Fruit fly (Drosophila melanogaster) whole organism, embryonic: Measurements from ENCODE around the gene Suv3.

ENCODE experiments used
- Abd-B ChIP-seq: fragments of 200-800 bp; sonication (Bioruptor generic); optimal IDR thresholded peaks from 2 replicates; lab custom pipeline; 2018; ENCODE audit warnings: missing biosample characterization, mild to moderate bottlenecking, missing genetic modification characterization, moderate library complexity
- Bdp1 ChIP-seq: fragments of 200-800 bp; sonication (Bioruptor generic); optimal IDR thresholded peaks from 3 replicates; lab custom pipeline; 2016; ENCODE audit warnings: missing biosample characterization, missing genetic modification characterization
- CG11696 ChIP-seq: fragments of 200-800 bp; sonication (Bioruptor generic); IDR thresholded peaks from 2 replicates; pipeline ENCODE4 v1.3.6; 2022; ENCODE audit warnings: missing biosample characterization, missing genetic modification characterization
- CG1233 ChIP-seq: fragments of 200-800 bp; sonication (Bioruptor generic); optimal IDR thresholded peaks from 4 replicates; lab custom pipeline; 2018; ENCODE audit warnings: missing biosample characterization, mild to moderate bottlenecking, missing genetic modification characterization
- CG15269 ChIP-seq: fragments of 200-800 bp; sonication (Bioruptor generic); optimal IDR thresholded peaks from 2 replicates; lab custom pipeline; 2018; ENCODE audit warnings: missing biosample characterization, mild to moderate bottlenecking, missing genetic modification characterization, moderate library complexity
- CG17361 ChIP-seq: fragments of 200-800 bp; sonication (Bioruptor generic); IDR thresholded peaks from 3 replicates; pipeline ENCODE4 v1.3.6; 2022; ENCODE audit warnings: missing biosample characterization, missing genetic modification characterization
- CG2678 ChIP-seq: fragments of 200-800 bp; sonication (Bioruptor generic); optimal IDR thresholded peaks from 3 replicates; lab custom pipeline; 2019; ENCODE audit warnings: missing biosample characterization, mild to moderate bottlenecking, missing genetic modification characterization, moderate library complexity
- CG42726 ChIP-seq: fragments of 200-800 bp; sonication (Bioruptor generic); IDR thresholded peaks from 2 replicates; pipeline ENCODE4 v1.3.6; 2022; ENCODE audit warnings: missing biosample characterization, missing genetic modification characterization; ENCODE audit not compliant: partially characterized antibody
- CG4617 ChIP-seq: fragments of 200-800 bp; sonication (Bioruptor generic); optimal IDR thresholded peaks from 3 replicates; lab custom pipeline; 2016; ENCODE audit warnings: missing biosample characterization, missing genetic modification characterization, borderline replicate concordance
- CG4730 ChIP-seq: fragments of 200-800 bp; sonication (Bioruptor generic); IDR thresholded peaks from 2 replicates; pipeline ENCODE4 v1.3.6; 2022; ENCODE audit warnings: missing biosample characterization, missing genetic modification characterization
- CG7987 ChIP-seq: fragments of 200-800 bp; sonication (Bioruptor generic); optimal IDR thresholded peaks from 2 replicates; lab custom pipeline; 2018; ENCODE audit warnings: missing biosample characterization, mild to moderate bottlenecking, missing genetic modification characterization, moderate library complexity
- CG9932 ChIP-seq: fragments of 200-800 bp; sonication (Bioruptor generic); IDR thresholded peaks from 2 replicates; pipeline ENCODE4 v1.3.6; 2022; ENCODE audit warnings: missing biosample characterization, missing genetic modification characterization
- H15 ChIP-seq: fragments of 200-800 bp; sonication (Bioruptor generic); IDR thresholded peaks from 3 replicates; pipeline ENCODE4 v1.3.6; 2022; ENCODE audit warnings: missing biosample characterization, missing genetic modification characterization
- Med ChIP-seq: fragments of 200-800 bp; sonication (Bioruptor generic); peaks from one replicate; lab custom pipeline; 2016; ENCODE audit warnings: missing biosample characterization, missing genetic modification characterization, mild to moderate bottlenecking, inconsistent platforms, moderate library complexity
- Side ChIP-seq: fragments of 200-800 bp; sonication (Bioruptor generic); optimal IDR thresholded peaks from 2 replicates; lab custom pipeline; 2016; ENCODE audit warnings: missing biosample characterization, missing genetic modification characterization
- Usf ChIP-seq: fragments of 200-800 bp; sonication (Bioruptor generic); optimal IDR thresholded peaks from 2 replicates; lab custom pipeline; 2017; ENCODE audit warnings: missing genotype, missing biosample characterization, missing genetic modification characterization
- Xrp1 ChIP-seq: fragments of 200-800 bp; sonication (Bioruptor generic); IDR thresholded peaks from 2 replicates; pipeline ENCODE4 v1.3.6; 2022; ENCODE audit warnings: missing biosample characterization, missing genetic modification characterization
- bbx ChIP-seq: fragments of 200-800 bp; sonication (Bioruptor generic); IDR thresholded peaks from 2 replicates; pipeline ENCODE4 v1.3.6; 2022; ENCODE audit warnings: missing biosample characterization, missing genetic modification characterization; ENCODE audit not compliant: partially characterized antibody
- chinmo ChIP-seq: fragments of 200-800 bp; sonication (Bioruptor generic); IDR thresholded peaks from 4 replicates; pipeline ENCODE4 v1.3.6; 2022; ENCODE audit warnings: missing biosample characterization, missing genetic modification characterization; ENCODE audit not compliant: partially characterized antibody
- dm ChIP-seq: fragments of 200-800 bp; sonication (Bioruptor generic); optimal IDR thresholded peaks from 3 replicates; lab custom pipeline; 2016; ENCODE audit warnings: missing biosample characterization, missing genetic modification characterization
- dpn ChIP-seq, 2 experiments: fragments of 200-800 bp; sonication (Bioruptor generic); optimal IDR thresholded peaks; 3 replicates each; lab custom pipeline; 2016; ENCODE audit warnings: missing biosample characterization in 2 of 2, missing genetic modification characterization in 2 of 2
- ems ChIP-seq: fragments of 200-800 bp; sonication (Bioruptor generic); optimal IDR thresholded peaks from 3 replicates; lab custom pipeline; 2016; ENCODE audit warnings: missing biosample characterization, missing genetic modification characterization
- fd96Cb ChIP-seq: fragments of 200-800 bp; sonication (Bioruptor generic); optimal IDR thresholded peaks from 2 replicates; lab custom pipeline; 2018; ENCODE audit warnings: missing biosample characterization, mild to moderate bottlenecking, missing genetic modification characterization, moderate library complexity
- fru ChIP-seq: fragments of >200 bp; optimal IDR thresholded peaks from 2 replicates; lab custom pipeline; 2017
- gem ChIP-seq: fragments of 200-800 bp; sonication (Bioruptor generic); optimal IDR thresholded peaks from 2 replicates; lab custom pipeline; 2019; ENCODE audit warnings: missing biosample characterization, mild to moderate bottlenecking, missing genetic modification characterization, moderate library complexity
- grau ChIP-seq: fragments of 200-800 bp; optimal IDR thresholded peaks from 3 replicates; lab custom pipeline; 2019; ENCODE audit warnings: missing biosample characterization, mild to moderate bottlenecking, missing genetic modification characterization, moderate library complexity
- insv ChIP-seq, 2 experiments: fragments of 200-800 bp; sonication (Bioruptor generic); optimal IDR thresholded peaks; 3 replicates each; lab custom pipeline; 2016 to 2018; ENCODE audit warnings: missing biosample characterization in 2 of 2, missing genetic modification characterization in 2 of 2
- lbe ChIP-seq: fragments of 200-800 bp; sonication (Bioruptor generic); optimal IDR thresholded peaks from 2 replicates; lab custom pipeline; 2016; ENCODE audit warnings: missing biosample characterization, mild to moderate bottlenecking, missing genetic modification characterization
- nom ChIP-seq: fragments of 200-800 bp; sonication (Bioruptor generic); optimal IDR thresholded peaks from 2 replicates; lab custom pipeline; 2017; ENCODE audit warnings: missing biosample characterization, missing genetic modification characterization, mild to moderate bottlenecking, moderate library complexity, missing genetic modification reagents
- row ChIP-seq: fragments of 200-800 bp; sonication (Bioruptor generic); IDR thresholded peaks from 3 replicates; pipeline ENCODE4 v1.3.6; 2022; ENCODE audit warnings: missing biosample characterization, missing genetic modification characterization
- sisA ChIP-seq: fragments of 200-800 bp; sonication (Bioruptor generic); IDR thresholded peaks from 2 replicates; pipeline ENCODE4 v1.3.6; 2022; ENCODE audit warnings: missing biosample characterization, missing genetic modification characterization
- ssp ChIP-seq: fragments of 200-800 bp; sonication (Bioruptor generic); IDR thresholded peaks from 2 replicates; pipeline ENCODE4 v1.3.6; 2022; ENCODE audit warnings: missing biosample characterization, missing genetic modification characterization
- sug ChIP-seq: fragments of 200-800 bp; optimal IDR thresholded peaks from 2 replicates; lab custom pipeline; 2019; ENCODE audit warnings: missing biosample characterization, mild to moderate bottlenecking, missing genetic modification characterization, moderate library complexity
- tio ChIP-seq: fragments of 200-800 bp; sonication (Bioruptor generic); optimal IDR thresholded peaks from 2 replicates; lab custom pipeline; 2017; ENCODE audit warnings: missing biosample characterization, missing genetic modification characterization, inconsistent platforms
- unpg ChIP-seq: fragments of 200-800 bp; sonication (Bioruptor generic); optimal IDR thresholded peaks from 3 replicates; lab custom pipeline; 2018; ENCODE audit warnings: missing biosample characterization, mild to moderate bottlenecking, missing genetic modification characterization, moderate library complexity
- wek ChIP-seq: fragments of 200-800 bp; sonication (Bioruptor generic); optimal IDR thresholded peaks from 3 replicates; lab custom pipeline; 2018; ENCODE audit warnings: missing biosample characterization, mild to moderate bottlenecking, missing genetic modification characterization, moderate library complexity
- zf30C ChIP-seq: fragments of 200-800 bp; sonication (Bioruptor generic); optimal IDR thresholded peaks from 3 replicates; lab custom pipeline; 2018; ENCODE audit warnings: missing biosample characterization, mild to moderate bottlenecking, missing genetic modification characterization
- zfh2 ChIP-seq: fragments of 200-800 bp; sonication (Bioruptor generic); optimal IDR thresholded peaks from 2 replicates; lab custom pipeline; 2016; ENCODE audit warnings: missing biosample characterization, missing genetic modification characterization

The Suv3 gene

dm6 chr3R:4311067-4311723, at the start of gene Suv3 (continued):
- TF ChIP-seq chinmo (GFP tag; lab: Robert Waterston, UW) (0 out of 4 replicates have a peak, but pooled peaks have one; percentile 14), ssp (GFP tag; lab: Robert Waterston, UW) (0 out of 2 replicates have a peak, but pooled peaks have one; percentile 39), unpg (GFP tag; lab: Kevin White, UChicago) (peak; percentile 18), Med (GFP tag; lab: Kevin White, UChicago) (peak; percentile 65), bbx (GFP tag; lab: Robert Waterston, UW) (peak; percentile 63), grau (peak; percentile 58), dm (peak; percentile 44), gem (tag; lab: Kevin White, UChicago) (peak; percentile 69), CG15269 (tag; lab: Kevin White, UChicago) (peak; percentile 71), zf30C (no peak), fd96Cb (tag; lab: Kevin White, UChicago) (peak; percentile 22), dpn (GFP tag; optimal IDR thresholded peaks at IDR 0.05; lab: Kevin White, UChicago) (peak in 1 of 2 experiments; percentile 13), Xrp1 (GFP tag; lab: Robert Waterston, UW) (peak; percentile 41), CG9932 (GFP tag; lab: Robert Waterston, UW) (peak; percentile 64), zfh2 (GFP tag; lab: Kevin White, UChicago) (peak; percentile 10), tio (GFP tag; lab: Kevin White, UChicago) (no peak), CG11696 (GFP tag; lab: Robert Waterston, UW) (no peak), CG2678 (tag; lab: Kevin White, UChicago) (peak; percentile 70), CG1233 (peak; percentile 47), wek (GFP tag; lab: Kevin White, UChicago) (peak; percentile 93), insv (GFP tag; optimal IDR thresholded peaks at IDR 0.05; lab: Kevin White, UChicago) (peak in 1 of 2 experiments; percentile 56), fru (lab: Kevin White, UChicago) (no peak), sug (tag; lab: Kevin White, UChicago) (peak; percentile 55), CG17361 (peak; percentile 85)

- TF ChIP-seq CG4730 (GFP tag; lab: Robert Waterston, UW) (no peak), Bdp1 (GFP tag; lab: Kevin White, UChicago) (no peak), nom (GFP tag; lab: Kevin White, UChicago) (no peak), sisA (no peak), CG4617 (no peak), Usf (GFP tag; lab: Kevin White, UChicago) (no peak), ems (GFP tag; lab: Kevin White, UChicago) (no peak), CG7987 (GFP tag; lab: Kevin White, UChicago) (no peak), row (GFP tag; lab: Robert Waterston, UW) (no peak), H15 (GFP tag; lab: Robert Waterston, UW) (no peak), lbe (no peak), CG42726 (GFP tag; lab: Robert Waterston, UW) (no peak), Abd-B (GFP tag; lab: Kevin White, UChicago) (no peak), Side (no peak)
Measured at dm6 chr3R:4266470-4266869, 44.9 kb upstream of the Suv3 start, which contains the start of gene CG1092. Gene CG1092 (plus strand): TSS chr3R:4266770.
